Worm (Caenorhabditis elegans) whole organism, young adult: ENCODE data around the gene lurp-4.
A peak's percentile ranks its signal among the peaks of the same experiment; 100 is the strongest.

ENCODE experiments used
- B0019.2 ChIP-seq: fragments of 200-800 bp; sonication (Bioruptor generic); conservative IDR thresholded peaks from 2 replicates; pipeline ENCODE4 v1.3.6; 2022; ENCODE audit warnings: missing genetic modification reagents, missing genetic modification characterization, missing compliant biosample characterization
- B0261.1 ChIP-seq: sonication (generic microtip); optimal IDR thresholded peaks from 2 replicates; lab custom pipeline; 2016; ENCODE audit warnings: mild to moderate bottlenecking, missing genetic modification characterization, moderate library complexity, missing compliant biosample characterization
- C06A6.2 ChIP-seq: fragments of 200-800 bp; sonication (Bioruptor generic); conservative IDR thresholded peaks from 2 replicates; pipeline ENCODE4 v1.3.6; 2022; ENCODE audit warnings: missing genetic modification characterization, missing compliant biosample characterization
- D2030.7 ChIP-seq: fragments of 200-800 bp; sonication (Bioruptor generic); IDR thresholded peaks from 2 replicates; pipeline ENCODE4 v1.3.6; 2022; ENCODE audit warnings: missing genetic modification reagents, missing genetic modification characterization, missing compliant biosample characterization
- F22D6.2 ChIP-seq: sonication (generic microtip); optimal IDR thresholded peaks from 2 replicates; lab custom pipeline; 2016; ENCODE audit warnings: mild to moderate bottlenecking, missing genetic modification characterization, missing compliant biosample characterization
- F23B12.7 ChIP-seq: sonication (generic microtip); optimal IDR thresholded peaks from 2 replicates; lab custom pipeline; 2017; ENCODE audit warnings: missing genetic modification characterization, mild to moderate bottlenecking, missing compliant biosample characterization, antibody characterized with exemption, moderate library complexity; ENCODE audit not compliant: insufficient read depth
- F37B4.10 ChIP-seq: fragments of 200-800 bp; sonication (Bioruptor generic); IDR thresholded peaks from 2 replicates; pipeline ENCODE4 v1.3.6; 2022; ENCODE audit warnings: missing genetic modification characterization, missing compliant biosample characterization
- F52B5.7 ChIP-seq: sonication (generic microtip); optimal IDR thresholded peaks from 2 replicates; lab custom pipeline; 2016; ENCODE audit warnings: mild to moderate bottlenecking, missing genetic modification characterization, missing compliant biosample characterization
- F57C9.4 ChIP-seq: sonication (generic microtip); optimal IDR thresholded peaks from 2 replicates; lab custom pipeline; 2017; ENCODE audit warnings: mild to moderate bottlenecking, missing genetic modification characterization, missing compliant biosample characterization
- K11D2.4 ChIP-seq: fragments of 200-800 bp; sonication (Bioruptor generic); IDR thresholded peaks from 2 replicates; pipeline ENCODE4 v1.3.6; 2022; ENCODE audit warnings: missing genetic modification reagents, missing genetic modification characterization, missing compliant biosample characterization
- T07F8.4 ChIP-seq: sonication (generic microtip); optimal IDR thresholded peaks from 2 replicates; lab custom pipeline; 2016; ENCODE audit warnings: mild to moderate bottlenecking, missing genetic modification characterization, moderate library complexity, missing compliant biosample characterization
- Y53F4B.3 ChIP-seq: fragments of 200-800 bp; sonication (Bioruptor generic); IDR thresholded peaks from 2 replicates; pipeline ENCODE4 v1.3.6; 2022; ENCODE audit warnings: missing genetic modification reagents, missing genetic modification characterization, missing compliant biosample characterization
- aptf-2 ChIP-seq: fragments of 200-800 bp; sonication (Bioruptor generic); conservative IDR thresholded peaks from 2 replicates; pipeline ENCODE4 v1.3.6; 2022; ENCODE audit warnings: missing genetic modification reagents, missing genetic modification characterization, missing compliant biosample characterization
- aptf-3 ChIP-seq: fragments of 200-800 bp; sonication (Bioruptor generic); IDR thresholded peaks from 2 replicates; pipeline ENCODE4 v1.3.6; 2022; ENCODE audit warnings: missing genetic modification characterization, missing compliant biosample characterization
- atf-7 ChIP-seq: sonication (generic microtip); optimal IDR thresholded peaks from 2 replicates; lab custom pipeline; 2017; ENCODE audit warnings: mild to moderate bottlenecking, missing genetic modification characterization, missing compliant biosample characterization
- athp-1 ChIP-seq: sonication (generic microtip); optimal IDR thresholded peaks from 2 replicates; lab custom pipeline; 2017; ENCODE audit warnings: mild to moderate bottlenecking, missing genetic modification characterization, missing compliant biosample characterization
- cebp-1 ChIP-seq, 2 experiments: fragments of 200-800 bp in 1 of 2; sonication (Bioruptor generic) in 1 of 2; sonication (generic microtip) in 1 of 2; IDR thresholded peaks in 1 of 2; optimal IDR thresholded peaks in 1 of 2; 2 replicates each; pipeline versions ENCODE4 v1.3.6 to Lab custom; 2017 to 2022; ENCODE audit warnings: missing compliant biosample characterization in 2 of 2, missing genetic modification characterization in 2 of 2, mild to moderate bottlenecking in 1 of 2, missing genetic modification reagents in 1 of 2, moderate library complexity in 1 of 2
- chd-7 ChIP-seq: sonication (generic microtip); optimal IDR thresholded peaks from 2 replicates; lab custom pipeline; 2016; ENCODE audit warnings: mild to moderate bottlenecking, missing genetic modification characterization, moderate library complexity, missing compliant biosample characterization
- die-1 ChIP-seq: sonication (generic microtip); optimal IDR thresholded peaks from 2 replicates; lab custom pipeline; 2016; ENCODE audit warnings: missing genotype, mild to moderate bottlenecking, missing genetic modification characterization, missing compliant biosample characterization
- egl-18 ChIP-seq: fragments of 200-800 bp; sonication (Bioruptor generic); IDR thresholded peaks from 2 replicates; pipeline ENCODE4 v1.3.6; 2022; ENCODE audit warnings: missing genetic modification reagents, missing genetic modification characterization, missing compliant biosample characterization
- egl-44 ChIP-seq: fragments of 200-800 bp; sonication (Bioruptor generic); IDR thresholded peaks from 2 replicates; pipeline ENCODE4 v1.3.6; 2022; ENCODE audit warnings: missing genetic modification reagents, missing genetic modification characterization, missing compliant biosample characterization
- egrh-3 ChIP-seq: fragments of 200-800 bp; sonication (Bioruptor generic); IDR thresholded peaks from 2 replicates; pipeline ENCODE4 v1.3.6; 2022; ENCODE audit warnings: missing genetic modification reagents, missing genetic modification characterization, missing compliant biosample characterization
- hlh-12 ChIP-seq: sonication (generic microtip); optimal IDR thresholded peaks from 2 replicates; lab custom pipeline; 2016; ENCODE audit warnings: missing genetic modification characterization, missing compliant biosample characterization
- hlh-26 ChIP-seq: fragments of 200-800 bp; sonication (Bioruptor generic); conservative IDR thresholded peaks from 2 replicates; pipeline ENCODE4 v1.3.6; 2022; ENCODE audit warnings: missing genetic modification reagents, missing genetic modification characterization, missing compliant biosample characterization
- hrde-1 ChIP-seq: sonication (generic microtip); optimal IDR thresholded peaks from 2 replicates; lab custom pipeline; 2016; ENCODE audit warnings: missing genetic modification characterization, mild to moderate bottlenecking, missing compliant biosample characterization, moderate library complexity, missing genotype, missing genetic modification reagents, borderline replicate concordance
- hsf-1 ChIP-seq: fragments of 200-800 bp; sonication (Bioruptor generic); IDR thresholded peaks from 2 replicates; pipeline ENCODE4 v1.3.6; 2022; ENCODE audit warnings: missing genetic modification reagents, missing genetic modification characterization, missing compliant biosample characterization
- lag-1 ChIP-seq: fragments of 200-800 bp; sonication (Bioruptor generic); IDR thresholded peaks from 2 replicates; pipeline ENCODE4 v1.3.6; 2022; ENCODE audit warnings: missing genetic modification reagents, missing genetic modification characterization, missing compliant biosample characterization
- let-607 ChIP-seq, 2 experiments: fragments of 200-800 bp in 1 of 2; sonication (Bioruptor generic) in 1 of 2; sonication (generic microtip) in 1 of 2; optimal IDR thresholded peaks; 2 replicates each; lab custom pipeline; 2016 to 2018; ENCODE audit warnings: mild to moderate bottlenecking in 2 of 2, missing compliant biosample characterization in 2 of 2, missing genetic modification characterization in 2 of 2, moderate library complexity in 2 of 2, missing genotype in 1 of 2
- lin-35 ChIP-seq, 3 experiments: fragments of 150-350 bp in 2 of 3; sonication (generic microtip) in 1 of 3; optimal IDR thresholded peaks; 2 replicates each; lab custom pipeline; 2014 to 2018; ENCODE audit warnings: missing biosample characterization in 3 of 3, missing genetic modification characterization in 3 of 3, missing genetic modification reagents in 3 of 3
- lin-40 ChIP-seq: sonication (generic microtip); optimal IDR thresholded peaks from 2 replicates; lab custom pipeline; 2016; ENCODE audit warnings: missing genetic modification characterization, mild to moderate bottlenecking, missing compliant biosample characterization, missing genotype, missing genetic modification reagents
- lir-1 ChIP-seq: fragments of 200-800 bp; sonication (Bioruptor generic); conservative IDR thresholded peaks from 2 replicates; pipeline ENCODE4 v1.3.6; 2022; ENCODE audit warnings: missing genetic modification reagents, missing genetic modification characterization, missing compliant biosample characterization
- nhr-27 ChIP-seq: fragments of 200-800 bp; sonication (Bioruptor generic); optimal IDR thresholded peaks from 2 replicates; lab custom pipeline; 2018; ENCODE audit warnings: mild to moderate bottlenecking, missing genetic modification characterization, moderate library complexity, missing compliant biosample characterization
- nhr-80 ChIP-seq: sonication (generic microtip); optimal IDR thresholded peaks from 2 replicates; lab custom pipeline; 2016; ENCODE audit warnings: missing genetic modification characterization, missing compliant biosample characterization
- pbrm-1 ChIP-seq: fragments of 200-800 bp; sonication (Bioruptor generic); IDR thresholded peaks from 2 replicates; pipeline ENCODE4 v1.3.6; 2022; ENCODE audit warnings: missing genetic modification reagents, missing genetic modification characterization, missing compliant biosample characterization
- pha-4 ChIP-seq: fragments of 150-350 bp; sonication (generic microtip); optimal IDR thresholded peaks from 2 replicates; lab custom pipeline; 2014; ENCODE audit warnings: missing biosample characterization, missing genetic modification reagents, missing genetic modification characterization
- rcor-1 ChIP-seq: fragments of 200-800 bp; sonication (Bioruptor generic); IDR thresholded peaks from 2 replicates; pipeline ENCODE4 v1.3.6; 2022; ENCODE audit warnings: missing genetic modification reagents, missing genetic modification characterization, missing compliant biosample characterization
- snpc-1.3 ChIP-seq: sonication (generic microtip); optimal IDR thresholded peaks from 2 replicates; lab custom pipeline; 2017; ENCODE audit warnings: missing genetic modification characterization, mild to moderate bottlenecking, missing compliant biosample characterization, antibody characterized with exemption, moderate library complexity, missing genotype, missing genetic modification reagents; ENCODE audit not compliant: insufficient read depth
- snpc-3.4 ChIP-seq: sonication (generic microtip); optimal IDR thresholded peaks from 2 replicates; lab custom pipeline; 2017; ENCODE audit warnings: missing genetic modification characterization, mild to moderate bottlenecking, missing compliant biosample characterization, antibody characterized with exemption, moderate library complexity, missing genotype, missing genetic modification reagents
- somi-1 ChIP-seq: fragments of 200-800 bp; sonication (Bioruptor generic); optimal IDR thresholded peaks from 2 replicates; lab custom pipeline; 2018; ENCODE audit warnings: mild to moderate bottlenecking, missing genetic modification characterization, missing compliant biosample characterization
- tlf-1 ChIP-seq: fragments of 200-800 bp; sonication (Bioruptor generic); optimal IDR thresholded peaks from 2 replicates; lab custom pipeline; 2018; ENCODE audit warnings: mild to moderate bottlenecking, missing genetic modification characterization, missing compliant biosample characterization
- xnd-1 ChIP-seq: sonication (generic microtip); optimal IDR thresholded peaks from 2 replicates; lab custom pipeline; 2016; ENCODE audit warnings: missing genotype, missing genetic modification reagents, missing genetic modification characterization, missing compliant biosample characterization
- ztf-22 ChIP-seq: fragments of 200-800 bp; sonication (Bioruptor generic); optimal IDR thresholded peaks from 2 replicates; lab custom pipeline; 2018; ENCODE audit warnings: mild to moderate bottlenecking, missing genetic modification characterization, moderate library complexity, missing compliant biosample characterization
- ztf-26 ChIP-seq: sonication (generic microtip); optimal IDR thresholded peaks from 2 replicates; lab custom pipeline; 2017; ENCODE audit warnings: missing genetic modification characterization, missing compliant biosample characterization

The lurp-4 gene

ce11 chrV:13081197-13081747 is 11.2 kb upstream of the lurp-4 start:
- TF ChIP-seq C06A6.2 = 0 out of 2 replicates have a peak, but pooled peaks have one; percentile 12
- peak; percentile 93 for TF ChIP-seq somi-1 (GFP tag; lab: Kevin White, UChicago)
- TF ChIP-seq cebp-1 (GFP tag; IDR thresholded peaks at IDR 0.05; lab: Robert Waterston, UW) = no peak
- TF ChIP-seq cebp-1 (tag; optimal IDR thresholded peaks at IDR 0.05; lab: Kevin White, UChicago) = peak; percentile 6
- TF ChIP-seq ztf-26 (tag; lab: Kevin White, UChicago) = peak; percentile 89
- peak in 1 of 2 experiments; percentile 78 for TF ChIP-seq let-607 (tag; optimal IDR thresholded peaks at IDR 0.05; lab: Kevin White, UChicago)
- peak; percentile 38; the same call in 1 of the 2 replicates for TF ChIP-seq K11D2.4 (GFP tag; lab: Robert Waterston, UW)
- TF ChIP-seq tlf-1 = peak; percentile 6
- TF ChIP-seq nhr-80 (tag; lab: Kevin White, UChicago) = peak; percentile 62
- peak; percentile 68 for TF ChIP-seq F22D6.2 (tag; lab: Kevin White, UChicago)
- TF ChIP-seq lir-1 = no peak
- TF ChIP-seq lin-40 (tag; lab: Kevin White, UChicago) = peak; percentile 91
- no peak for TF ChIP-seq hlh-12 (tag; lab: Kevin White, UChicago)
- TF ChIP-seq pbrm-1 (GFP tag; lab: Robert Waterston, UW) = no peak
- no peak for TF ChIP-seq B0261.1 (tag; lab: Kevin White, UChicago)
- peak; percentile 45 for TF ChIP-seq die-1 (tag; lab: Kevin White, UChicago)
- 0 out of 2 replicates have a peak, but pooled peaks have one; percentile 52 for TF ChIP-seq egl-44
- TF ChIP-seq, all 124 proteins: peak for 12

DNA sequence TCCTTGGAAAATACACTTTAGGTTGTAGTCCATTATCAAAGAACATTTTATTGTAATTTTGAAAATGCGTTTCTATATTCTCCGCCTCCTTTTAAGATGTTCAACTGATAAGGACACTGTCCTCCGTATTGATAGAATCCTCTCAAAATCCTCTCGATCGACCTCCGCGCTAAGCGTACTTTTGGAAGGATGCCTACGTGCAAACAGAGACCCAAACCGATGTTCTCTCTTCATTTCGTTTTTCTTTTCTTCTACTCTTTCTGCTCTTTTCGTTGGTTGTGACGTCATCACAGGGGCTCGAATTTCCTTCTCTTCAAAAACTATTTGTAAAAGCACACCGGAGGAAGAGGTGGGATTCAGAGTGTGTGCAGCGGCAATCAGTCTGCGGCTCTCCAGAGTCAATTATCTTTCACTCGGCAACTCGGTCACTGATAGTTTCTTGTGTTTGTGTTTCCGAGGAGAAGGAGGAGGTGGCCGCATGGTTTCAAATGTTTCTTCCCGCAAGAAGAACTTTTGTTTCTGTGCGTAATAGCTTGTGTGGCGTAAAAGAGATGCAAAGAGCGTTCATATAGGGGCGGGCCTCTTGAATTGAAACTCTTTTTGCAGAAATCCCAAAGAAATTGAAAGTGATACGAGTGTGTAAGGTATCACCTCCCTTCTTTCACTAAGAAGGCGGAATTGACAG is 9.9 kb upstream of the lurp-4 start, which contains the start of gene C34B4.2:
C34B4.2 (plus strand) TSS at position 614 of the 685 bp plus-strand sequence.
- TF ChIP-seq Y53F4B.3 (no peak), lin-35 (GFP tag; optimal IDR thresholded peaks at IDR 0.05; lab: Kevin White, UChicago) (peak in 1 of 3 experiments; percentile 23), F52B5.7 (tag; lab: Kevin White, UChicago) (no peak), ztf-22 (peak; percentile 84), aptf-2 (no peak), egl-18 (GFP tag; lab: Robert Waterston, UW) (no peak), let-607 (tag; optimal IDR thresholded peaks at IDR 0.05; lab: Kevin White, UChicago) (peak in 1 of 2 experiments; percentile 48), xnd-1 (tag; lab: Kevin White, UChicago) (no peak), lag-1 (GFP tag; lab: Robert Waterston, UW) (no peak), atf-7 (peak; percentile 82), aptf-3 (GFP tag; lab: Robert Waterston, UW) (no peak), egrh-3 (GFP tag; lab: Robert Waterston, UW) (peak; percentile 38; the same call in 1 of the 2 replicates), T07F8.4 (no peak), C06A6.2 (no peak), B0019.2 (GFP tag; lab: Robert Waterston, UW) (no peak), rcor-1 (GFP tag; lab: Robert Waterston, UW) (no peak), snpc-1.3 (tag; lab: Kevin White, UChicago) (no peak), chd-7 (tag; lab: Kevin White, UChicago) (peak; percentile 35), nhr-27 (tag; lab: Kevin White, UChicago) (no peak), F23B12.7 (no peak), pha-4 (peak; percentile 13), F37B4.10 (GFP tag; lab: Robert Waterston, UW) (no peak), D2030.7 (GFP tag; lab: Robert Waterston, UW) (no peak), hrde-1 (tag; lab: Kevin White, UChicago) (no peak), lin-40 (tag; lab: Kevin White, UChicago) (no peak), F57C9.4 (tag; lab: Kevin White, UChicago) (no peak), hlh-26 (no peak), hsf-1 (0 out of 2 replicates have a peak, but pooled peaks have one; percentile 17), athp-1 (no peak), K11D2.4 (GFP tag; lab: Robert Waterston, UW) (no peak), snpc-3.4 (tag; lab: Kevin White, UChicago) (no peak), egl-44 (0 out of 2 replicates have a peak, but pooled peaks have one; percentile 54)
